Worm (Caenorhabditis elegans) whole organism, early embryonic: Measurements from ENCODE around the gene pcf-11.

ENCODE experiments used
- F13C5.2 ChIP-seq: sonication (generic microtip); optimal IDR thresholded peaks from 2 replicates; lab custom pipeline; 2017; ENCODE audit warnings: mild to moderate bottlenecking, missing genetic modification characterization, inconsistent platforms, missing compliant biosample characterization
- aly-1 ChIP-seq: sonication (generic microtip); optimal IDR thresholded peaks from 2 replicates; lab custom pipeline; 2016; ENCODE audit warnings: missing genetic modification characterization, missing compliant biosample characterization
- ama-1 ChIP-seq: fragments of 150-350 bp; optimal IDR thresholded peaks from 2 replicates; lab custom pipeline; 2014
- flt-1 ChIP-seq: fragments of 200-800 bp; sonication (Bioruptor generic); IDR thresholded peaks from 2 replicates; pipeline ENCODE4 v1.3.6; 2022; ENCODE audit warnings: missing genetic modification characterization, missing compliant biosample characterization
- hmg-4 ChIP-seq: fragments of 200-800 bp; sonication (Bioruptor generic); optimal IDR thresholded peaks from 2 replicates; lab custom pipeline; 2018; ENCODE audit warnings: mild to moderate bottlenecking, missing genetic modification characterization, missing compliant biosample characterization
- tra-4 ChIP-seq: sonication (generic microtip); optimal IDR thresholded peaks from 2 replicates; lab custom pipeline; 2017; ENCODE audit warnings: missing genetic modification characterization, missing compliant biosample characterization

ce11 chrIII:4984444-4985086, 40.1 kb upstream of the pcf-11 start, which contains the start of gene C27F2.7:
- TF ChIP-seq ama-1 (no peak), aly-1 (tag; lab: Kevin White, UChicago) (no peak), tra-4 (tag; lab: Kevin White, UChicago) (no peak), hmg-4 (GFP tag; lab: Kevin White, UChicago) (no peak), flt-1 (no peak), F13C5.2 (tag; lab: Kevin White, UChicago) (no peak)
